Fruit fly (Drosophila melanogaster) whole organism, embryonic: ENCODE data around the gene CG31637.

Experiments used
- Adf1 ChIP-seq: fragments of 200-800 bp; sonication (Bioruptor generic); IDR thresholded peaks from 2 replicates; pipeline ENCODE4 v1.3.6; 2022; ENCODE audit warnings: missing biosample characterization, missing genetic modification characterization
- CG10209 ChIP-seq: fragments of 200-800 bp; sonication (Bioruptor generic); optimal IDR thresholded peaks from 3 replicates; lab custom pipeline; 2017; ENCODE audit warnings: missing biosample characterization, mild to moderate bottlenecking, missing genetic modification characterization, missing genetic modification reagents
- CG1024 ChIP-seq: fragments of 200-800 bp; sonication (Bioruptor generic); IDR thresholded peaks from 2 replicates; pipeline ENCODE4 v1.3.6; 2022; ENCODE audit warnings: missing biosample characterization, missing genetic modification characterization
- CG12659 ChIP-seq: fragments of 200-800 bp; sonication (Bioruptor generic); optimal IDR thresholded peaks from 3 replicates; lab custom pipeline; 2017; ENCODE audit warnings: mild to moderate bottlenecking, missing biosample characterization, missing genetic modification reagents, missing genetic modification characterization
- CG12769 ChIP-seq: fragments of 200-800 bp; sonication (Bioruptor generic); optimal IDR thresholded peaks from 2 replicates; lab custom pipeline; 2019; ENCODE audit warnings: missing biosample characterization, mild to moderate bottlenecking, missing genetic modification characterization, moderate library complexity
- CG13296 ChIP-seq: fragments of 200-800 bp; sonication (Bioruptor generic); optimal IDR thresholded peaks from 3 replicates; lab custom pipeline; 2018; ENCODE audit warnings: missing biosample characterization, mild to moderate bottlenecking, missing genetic modification characterization
- CG13894 ChIP-seq: fragments of 200-800 bp; sonication (Bioruptor generic); optimal IDR thresholded peaks from 3 replicates; lab custom pipeline; 2018; ENCODE audit warnings: missing biosample characterization, mild to moderate bottlenecking, missing genetic modification characterization, moderate library complexity
- CG14014 ChIP-seq: fragments of 200-800 bp; sonication (Bioruptor generic); IDR thresholded peaks from 2 replicates; pipeline ENCODE4 v1.3.6; 2022; ENCODE audit warnings: missing biosample characterization, missing genetic modification characterization
- CG18476 ChIP-seq: fragments of 200-800 bp; sonication (Bioruptor generic); optimal IDR thresholded peaks from 2 replicates; lab custom pipeline; 2016; ENCODE audit warnings: missing biosample characterization, mild to moderate bottlenecking, missing genetic modification characterization
- CG3281 ChIP-seq: fragments of 200-800 bp; sonication (Bioruptor generic); optimal IDR thresholded peaks from 3 replicates; lab custom pipeline; 2017; ENCODE audit warnings: missing biosample characterization, mild to moderate bottlenecking, missing genetic modification characterization
- CG3995 ChIP-seq: fragments of 200-800 bp; sonication (Bioruptor generic); optimal IDR thresholded peaks from 3 replicates; lab custom pipeline; 2016; ENCODE audit warnings: missing biosample characterization, missing genetic modification characterization
- CG42726 ChIP-seq: fragments of 200-800 bp; sonication (Bioruptor generic); IDR thresholded peaks from 2 replicates; pipeline ENCODE4 v1.3.6; 2022; ENCODE audit warnings: missing biosample characterization, missing genetic modification characterization; ENCODE audit not compliant: partially characterized antibody
- CG8924 ChIP-seq: fragments of 200-800 bp; optimal IDR thresholded peaks from 3 replicates; lab custom pipeline; 2019; ENCODE audit warnings: missing biosample characterization, mild to moderate bottlenecking, missing genetic modification characterization, moderate library complexity
- CG9727 ChIP-seq: fragments of 200-800 bp; sonication (Bioruptor generic); optimal IDR thresholded peaks from 3 replicates; lab custom pipeline; 2017; ENCODE audit warnings: missing biosample characterization, mild to moderate bottlenecking, missing genetic modification characterization
- Doc3 ChIP-seq: fragments of 200-800 bp; sonication (Bioruptor generic); IDR thresholded peaks from 3 replicates; pipeline ENCODE4 v1.3.6; 2022; ENCODE audit warnings: missing biosample characterization, missing genetic modification characterization; ENCODE audit not compliant: partially characterized antibody
- Eip74EF ChIP-seq, 2 experiments: fragments of 200-800 bp in 1 of 2; fragments of >200 bp in 1 of 2; sonication (Bioruptor generic) in 1 of 2; optimal IDR thresholded peaks; 2 replicates each; lab custom pipeline; 2017 to 2019; ENCODE audit warnings: missing biosample characterization in 2 of 2, missing genetic modification characterization in 2 of 2, mild to moderate bottlenecking in 1 of 2, moderate library complexity in 1 of 2
- Gsc ChIP-seq: fragments of 200-800 bp; sonication (Bioruptor generic); IDR thresholded peaks from 2 replicates; pipeline ENCODE4 v1.3.6; 2022; ENCODE audit warnings: missing biosample characterization, missing genetic modification characterization
- HLH4C ChIP-seq: fragments of 200-800 bp; sonication (Bioruptor generic); IDR thresholded peaks from 3 replicates; pipeline ENCODE4 v1.3.6; 2022; ENCODE audit warnings: missing biosample characterization, missing genetic modification characterization; ENCODE audit not compliant: partially characterized antibody
- HLHmδ ChIP-seq: fragments of 200-800 bp; sonication (Bioruptor generic); optimal IDR thresholded peaks from 2 replicates; lab custom pipeline; 2018; ENCODE audit warnings: missing biosample characterization, mild to moderate bottlenecking, missing genetic modification characterization, moderate library complexity
- HmgD ChIP-seq: fragments of 200-800 bp; sonication (Bioruptor generic); optimal IDR thresholded peaks from 3 replicates; lab custom pipeline; 2016; ENCODE audit warnings: missing biosample characterization, missing genetic modification characterization
- HmgZ ChIP-seq: fragments of 200-800 bp; sonication (Bioruptor generic); optimal IDR thresholded peaks from 2 replicates; lab custom pipeline; 2018; ENCODE audit warnings: missing biosample characterization, mild to moderate bottlenecking, missing genetic modification characterization
- MTF-1 ChIP-seq: fragments of 200-800 bp; sonication (Bioruptor generic); optimal IDR thresholded peaks from 2 replicates; lab custom pipeline; 2018; ENCODE audit warnings: missing biosample characterization, mild to moderate bottlenecking, missing genetic modification characterization, borderline replicate concordance
- Myb ChIP-seq: fragments of 200-800 bp; sonication (Bioruptor generic); optimal IDR thresholded peaks from 2 replicates; lab custom pipeline; 2016; ENCODE audit warnings: missing biosample characterization, missing genetic modification characterization
- Oli ChIP-seq: fragments of 200-800 bp; sonication (Bioruptor generic); optimal IDR thresholded peaks from 2 replicates; lab custom pipeline; 2018; ENCODE audit warnings: missing biosample characterization, mild to moderate bottlenecking, missing genetic modification characterization, moderate library complexity
- Opbp ChIP-seq: fragments of 200-800 bp; sonication (Bioruptor generic); IDR thresholded peaks from 3 replicates; pipeline ENCODE4 v1.3.6; 2022; ENCODE audit warnings: missing biosample characterization, missing genetic modification characterization; ENCODE audit not compliant: partially characterized antibody
- Sox102F ChIP-seq: fragments of 200-800 bp; sonication (Bioruptor generic); optimal IDR thresholded peaks from 2 replicates; lab custom pipeline; 2018; ENCODE audit warnings: missing biosample characterization, mild to moderate bottlenecking, missing genetic modification characterization, moderate library complexity
- Stat92E ChIP-seq, 3 experiments: fragments of >200 bp in 2 of 3; fragments of 200-800 bp in 1 of 3; sonication (Bioruptor generic) in 1 of 3; optimal IDR thresholded peaks; 2 replicates each; lab custom pipeline; 2017 to 2019; ENCODE audit warnings: missing biosample characterization in 3 of 3, missing genetic modification characterization in 3 of 3, mild to moderate bottlenecking in 1 of 3, moderate library complexity in 1 of 3
- bbx ChIP-seq: fragments of 200-800 bp; sonication (Bioruptor generic); IDR thresholded peaks from 2 replicates; pipeline ENCODE4 v1.3.6; 2022; ENCODE audit warnings: missing biosample characterization, missing genetic modification characterization; ENCODE audit not compliant: partially characterized antibody
- cg ChIP-seq: fragments of 200-800 bp; sonication (Bioruptor generic); optimal IDR thresholded peaks from 3 replicates; lab custom pipeline; 2019; ENCODE audit warnings: missing biosample characterization, mild to moderate bottlenecking, missing genetic modification characterization, moderate library complexity
- dati ChIP-seq: fragments of 200-800 bp; sonication (Bioruptor generic); IDR thresholded peaks from 2 replicates; pipeline ENCODE4 v1.3.6; 2022; ENCODE audit warnings: missing biosample characterization, missing genetic modification characterization
- dm ChIP-seq: fragments of 200-800 bp; sonication (Bioruptor generic); optimal IDR thresholded peaks from 3 replicates; lab custom pipeline; 2016; ENCODE audit warnings: missing biosample characterization, missing genetic modification characterization
- dysf ChIP-seq: fragments of 200-800 bp; sonication (Bioruptor generic); IDR thresholded peaks from 3 replicates; pipeline ENCODE4 v1.3.6; 2022; ENCODE audit warnings: missing biosample characterization, missing genetic modification characterization
- ems ChIP-seq: fragments of 200-800 bp; sonication (Bioruptor generic); optimal IDR thresholded peaks from 3 replicates; lab custom pipeline; 2016; ENCODE audit warnings: missing biosample characterization, missing genetic modification characterization
- esg ChIP-seq: fragments of 200-800 bp; sonication (Bioruptor generic); conservative IDR thresholded peaks from 2 replicates; pipeline ENCODE4 v1.3.6; 2022; ENCODE audit warnings: missing biosample characterization, missing genetic modification characterization
- fd96Cb ChIP-seq: fragments of 200-800 bp; sonication (Bioruptor generic); optimal IDR thresholded peaks from 2 replicates; lab custom pipeline; 2018; ENCODE audit warnings: missing biosample characterization, mild to moderate bottlenecking, missing genetic modification characterization, moderate library complexity
- kah ChIP-seq: fragments of 200-800 bp; sonication (Bioruptor generic); optimal IDR thresholded peaks from 2 replicates; lab custom pipeline; 2018; ENCODE audit warnings: missing biosample characterization, mild to moderate bottlenecking, missing genetic modification characterization
- knrl ChIP-seq: fragments of 200-800 bp; sonication (Bioruptor generic); IDR thresholded peaks from 3 replicates; pipeline ENCODE4 v1.3.6; 2022; ENCODE audit warnings: missing biosample characterization, missing genetic modification characterization; ENCODE audit not compliant: partially characterized antibody
- lola ChIP-seq, 3 experiments: fragments of >200 bp in 2 of 3; fragments of 200-800 bp in 1 of 3; sonication (Bioruptor generic) in 1 of 3; optimal IDR thresholded peaks; 2 replicates each; lab custom pipeline; 2017 to 2019; ENCODE audit warnings: missing biosample characterization in 3 of 3, missing genetic modification characterization in 3 of 3, mild to moderate bottlenecking in 1 of 3, moderate library complexity in 1 of 3
- mirr ChIP-seq: fragments of 200-800 bp; sonication (Bioruptor generic); optimal IDR thresholded peaks from 3 replicates; lab custom pipeline; 2018; ENCODE audit warnings: missing biosample characterization, mild to moderate bottlenecking, missing genetic modification characterization
- nerfin-1 ChIP-seq: fragments of 200-800 bp; sonication (Bioruptor generic); optimal IDR thresholded peaks from 3 replicates; lab custom pipeline; 2019; ENCODE audit warnings: missing biosample characterization, mild to moderate bottlenecking, missing genetic modification characterization, moderate library complexity
- odd ChIP-seq: fragments of 200-800 bp; sonication (Bioruptor generic); optimal IDR thresholded peaks from 2 replicates; lab custom pipeline; 2017; ENCODE audit warnings: missing biosample characterization, mild to moderate bottlenecking, missing genetic modification characterization
- repo ChIP-seq: fragments of 200-800 bp; sonication (Bioruptor generic); optimal IDR thresholded peaks from 2 replicates; lab custom pipeline; 2016; ENCODE audit warnings: missing biosample characterization, missing genetic modification characterization
- row ChIP-seq: fragments of 200-800 bp; sonication (Bioruptor generic); IDR thresholded peaks from 3 replicates; pipeline ENCODE4 v1.3.6; 2022; ENCODE audit warnings: missing biosample characterization, missing genetic modification characterization
- sim ChIP-seq: fragments of 200-800 bp; sonication (Bioruptor generic); IDR thresholded peaks from 2 replicates; pipeline ENCODE4 v1.3.6; 2022; ENCODE audit warnings: missing biosample characterization, missing genetic modification characterization
- unpg ChIP-seq: fragments of 200-800 bp; sonication (Bioruptor generic); optimal IDR thresholded peaks from 3 replicates; lab custom pipeline; 2018; ENCODE audit warnings: missing biosample characterization, mild to moderate bottlenecking, missing genetic modification characterization, moderate library complexity
- vfl ChIP-seq: fragments of 200-800 bp; sonication (Bioruptor generic); optimal IDR thresholded peaks from 2 replicates; lab custom pipeline; 2016; ENCODE audit warnings: missing biosample characterization, missing genetic modification characterization
- vvl ChIP-seq: fragments of 200-800 bp; sonication (Bioruptor generic); IDR thresholded peaks from 2 replicates; pipeline ENCODE4 v1.3.6; 2022; ENCODE audit warnings: missing biosample characterization, missing genetic modification characterization
- zen2 ChIP-seq: fragments of 200-800 bp; sonication (Bioruptor generic); IDR thresholded peaks from 3 replicates; pipeline ENCODE4 v1.3.6; 2022; ENCODE audit warnings: missing biosample characterization, missing genetic modification characterization; ENCODE audit not compliant: partially characterized antibody

The CG31637 gene

dm6 chr2L:6488676-6489140 is 9.7 kb upstream of the CG31637 start, which contains the start of the genes KFase and epsilonCOP (continued):
- TF ChIP-seq dati (GFP tag; lab: Robert Waterston, UW) = no peak
- no peak for TF ChIP-seq dysf (GFP tag; lab: Robert Waterston, UW)
- peak; percentile 40 for TF ChIP-seq CG13296
- TF ChIP-seq CG1024 (GFP tag; lab: Robert Waterston, UW) = no peak
- TF ChIP-seq Eip74EF (GFP tag; optimal IDR thresholded peaks at IDR 0.05; lab: Kevin White, UChicago) = peak in 1 of 2 experiments; percentile 57
- peak; percentile 43 for TF ChIP-seq Sox102F (GFP tag; lab: Kevin White, UChicago)
- TF ChIP-seq CG12769 (tag; lab: Kevin White, UChicago) = no peak
- peak; percentile 62; the same call in 1 of the 2 replicates for TF ChIP-seq bbx (GFP tag; lab: Robert Waterston, UW)
- no peak for TF ChIP-seq Gsc (GFP tag; lab: Robert Waterston, UW)
- TF ChIP-seq mirr (GFP tag; lab: Kevin White, UChicago) = peak; percentile 21
- no peak for TF ChIP-seq Oli (tag; lab: Kevin White, UChicago)
- TF ChIP-seq vvl = peak; percentile 67
- no peak for TF ChIP-seq sim (GFP tag; lab: Robert Waterston, UW)
- TF ChIP-seq CG8924 (tag; lab: Kevin White, UChicago) = peak; percentile 48
- TF ChIP-seq CG3995 (GFP tag; lab: Kevin White, UChicago) = peak; percentile 53
- TF ChIP-seq HLH4C (GFP tag; lab: Robert Waterston, UW) = peak; percentile 87
- TF ChIP-seq vfl = peak; percentile 60
- TF ChIP-seq repo (GFP tag; lab: Kevin White, UChicago) = no peak
- no peak for TF ChIP-seq cg
- peak; percentile 89 for TF ChIP-seq CG12659 (GFP tag; lab: Kevin White, UChicago)
- TF ChIP-seq CG14014 (GFP tag; lab: Robert Waterston, UW) = no peak
- TF ChIP-seq MTF-1 (GFP tag; lab: Kevin White, UChicago) = no peak
- peak; percentile 68 for TF ChIP-seq row
- TF ChIP-seq dm (GFP tag; lab: Kevin White, UChicago) = peak; percentile 37
- TF ChIP-seq Adf1 (GFP tag; lab: Robert Waterston, UW) = peak; percentile 14; the same call in 1 of the 2 replicates
- peak; percentile 59; the same call in 2 of the 3 replicates for TF ChIP-seq zen2
- TF ChIP-seq HLHmδ (GFP tag; lab: Kevin White, UChicago) = no peak
- TF ChIP-seq fd96Cb (tag; lab: Kevin White, UChicago) = peak; percentile 1
- peak; percentile 18 for TF ChIP-seq odd
- TF ChIP-seq Opbp (GFP tag; lab: Robert Waterston, UW) = peak; percentile 75; the same call in 2 of the 3 replicates
- peak; percentile 60 for TF ChIP-seq CG13894 (tag; lab: Kevin White, UChicago)
- no peak for TF ChIP-seq ems (GFP tag; lab: Kevin White, UChicago)
- no peak for TF ChIP-seq esg (GFP tag; lab: Robert Waterston, UW)
- TF ChIP-seq unpg (GFP tag; lab: Kevin White, UChicago) = peak; percentile 37
- no peak for TF ChIP-seq HmgD
- no peak; the same call in 2 of the 3 replicates for TF ChIP-seq Doc3 (GFP tag; lab: Robert Waterston, UW)
- TF ChIP-seq CG18476 (GFP tag; lab: Kevin White, UChicago) = peak; percentile 38
- TF ChIP-seq nerfin-1 (tag; lab: Kevin White, UChicago) = peak; percentile 22
- peak; percentile 94 for TF ChIP-seq CG3281 (GFP tag; lab: Kevin White, UChicago)
- peak; percentile 40; the same call in 1 of the 2 replicates for TF ChIP-seq CG42726 (GFP tag; lab: Robert Waterston, UW)
- peak in 1 of 3 experiments; percentile 38 for TF ChIP-seq lola (GFP tag; optimal IDR thresholded peaks at IDR 0.05; lab: Kevin White, UChicago)
- peak; percentile 45 for TF ChIP-seq HmgZ (tag; lab: Kevin White, UChicago)
- peak; percentile 71 for TF ChIP-seq CG9727 (GFP tag; lab: Kevin White, UChicago)
- peak; percentile 64 for TF ChIP-seq knrl (GFP tag; lab: Robert Waterston, UW)
- peak; percentile 41 for TF ChIP-seq CG10209
- no peak for TF ChIP-seq Stat92E (GFP tag; optimal IDR thresholded peaks at IDR 0.05; lab: Kevin White, UChicago)
- no peak for TF ChIP-seq kah (GFP tag; lab: Kevin White, UChicago)
- TF ChIP-seq Myb = peak; percentile 90
